Worm (Caenorhabditis elegans) whole organism, L1 larva: ENCODE data around the gene F37C12.10.

Experiments
- C16A3.4 ChIP-seq: fragments of 150-350 bp; optimal IDR thresholded peaks from 2 replicates; lab custom pipeline; 2014; ENCODE audit warnings: missing biosample characterization, missing genetic modification characterization
- F16B12.6 ChIP-seq: fragments of 150-350 bp; optimal IDR thresholded peaks from 2 replicates; lab custom pipeline; 2014; ENCODE audit warnings: missing biosample characterization, missing genetic modification characterization
- alr-1 ChIP-seq: fragments of 200-800 bp; sonication (Bioruptor generic); optimal IDR thresholded peaks from 2 replicates; lab custom pipeline; 2018; ENCODE audit warnings: borderline replicate concordance, mild to moderate bottlenecking, missing genetic modification characterization, missing compliant biosample characterization
- aly-2 ChIP-seq: fragments of 150-350 bp; optimal IDR thresholded peaks from 2 replicates; lab custom pipeline; 2014; ENCODE audit warnings: missing biosample characterization, missing genetic modification characterization
- blmp-1 ChIP-seq: fragments of 150-350 bp; optimal IDR thresholded peaks from 2 replicates; lab custom pipeline; 2014; ENCODE audit warnings: missing biosample characterization, missing genetic modification characterization
- ceh-63 ChIP-seq: fragments of 200-800 bp; sonication (Bioruptor generic); optimal IDR thresholded peaks from 2 replicates; lab custom pipeline; 2018; ENCODE audit warnings: mild to moderate bottlenecking, missing genetic modification characterization, missing compliant biosample characterization
- ceh-82 ChIP-seq, 3 experiments: fragments of 150-350 bp in 1 of 3; sonication (generic microtip) in 2 of 3; optimal IDR thresholded peaks; 2 replicates each; lab custom pipeline; 2014 to 2017; ENCODE audit warnings: missing biosample characterization in 3 of 3, missing genetic modification characterization in 3 of 3
- ceh-88 ChIP-seq: fragments of 200-800 bp; sonication (Bioruptor generic); IDR thresholded peaks from 2 replicates; pipeline ENCODE4 v1.3.6; 2022; ENCODE audit warnings: missing genetic modification characterization, missing compliant biosample characterization
- ceh-90 ChIP-seq: sonication (generic microtip); optimal IDR thresholded peaks from 2 replicates; lab custom pipeline; 2016; ENCODE audit warnings: missing genetic modification characterization, missing compliant biosample characterization
- dpl-1 ChIP-seq, 3 experiments: fragments of 150-350 bp in 2 of 3; sonication (generic microtip) in 1 of 3; optimal IDR thresholded peaks; 2 replicates each; lab custom pipeline; 2014 to 2017; ENCODE audit warnings: missing biosample characterization in 3 of 3, missing genetic modification characterization in 3 of 3, missing genetic modification reagents in 3 of 3
- efl-1 ChIP-seq, 4 experiments: fragments of 150-350 bp; optimal IDR thresholded peaks in 3 of 4; peaks in 1 of 4; 1 replicate in 1 of 4; 2 replicates in 3 of 4; lab custom pipeline; 2014; ENCODE audit warnings: missing biosample characterization in 2 of 4, missing genetic modification characterization in 2 of 4, missing genetic modification reagents in 2 of 4
- efl-3 ChIP-seq: fragments of 200-800 bp; sonication (Bioruptor generic); optimal IDR thresholded peaks from 2 replicates; lab custom pipeline; 2018; ENCODE audit warnings: mild to moderate bottlenecking, missing genetic modification characterization, missing compliant biosample characterization
- egl-27 ChIP-seq, 2 experiments: fragments of 150-350 bp in 1 of 2; sonication (generic microtip); optimal IDR thresholded peaks; 3 replicates each; lab custom pipeline; 2017 to 2018; ENCODE audit warnings: missing biosample characterization in 2 of 2, missing genetic modification characterization in 2 of 2, missing genetic modification reagents in 2 of 2
- elt-2 ChIP-seq: sonication (generic microtip); optimal IDR thresholded peaks from 2 replicates; lab custom pipeline; 2016; ENCODE audit warnings: missing genetic modification characterization, mild to moderate bottlenecking, inconsistent platforms, missing compliant biosample characterization, missing genetic modification reagents
- elt-3 ChIP-seq, 6 experiments: fragments of 150-350 bp in 1 of 6; sonication (generic microtip); optimal IDR thresholded peaks; 2 replicates each; lab custom pipeline; 2017 to 2018; ENCODE audit warnings: missing biosample characterization in 6 of 6, missing genetic modification characterization in 6 of 6, inconsistent platforms in 1 of 6
- ets-5 ChIP-seq: fragments of 200-800 bp; sonication (Bioruptor generic); IDR thresholded peaks from 2 replicates; pipeline ENCODE4 v1.3.6; 2022; ENCODE audit warnings: missing genetic modification characterization, missing compliant biosample characterization
- fkh-8 ChIP-seq: sonication (generic microtip); optimal IDR thresholded peaks from 2 replicates; lab custom pipeline; 2016; ENCODE audit warnings: mild to moderate bottlenecking, missing genetic modification characterization, missing compliant biosample characterization
- fos-1 ChIP-seq: fragments of 150-350 bp; optimal IDR thresholded peaks from 2 replicates; lab custom pipeline; 2014; ENCODE audit warnings: missing biosample characterization, missing genetic modification characterization
- hlh-4 ChIP-seq: sonication (generic microtip); optimal IDR thresholded peaks from 2 replicates; lab custom pipeline; 2016; ENCODE audit warnings: mild to moderate bottlenecking, missing genetic modification characterization, missing compliant biosample characterization
- hpl-2 ChIP-seq: fragments of 150-350 bp; optimal IDR thresholded peaks from 2 replicates; lab custom pipeline; 2014; ENCODE audit warnings: missing biosample characterization, missing genetic modification reagents, missing genetic modification characterization
- isw-1 ChIP-seq: fragments of 200-800 bp; sonication (Bioruptor generic); IDR thresholded peaks from 2 replicates; pipeline ENCODE4 v1.3.6; 2022; ENCODE audit warnings: missing genetic modification characterization, missing compliant biosample characterization
- lin-13 ChIP-seq: fragments of 150-350 bp; optimal IDR thresholded peaks from 2 replicates; lab custom pipeline; 2014; ENCODE audit warnings: missing biosample characterization, missing genetic modification reagents, missing genetic modification characterization
- lin-14 ChIP-seq: fragments of 200-800 bp; sonication (Bioruptor generic); optimal IDR thresholded peaks from 2 replicates; lab custom pipeline; 2018; ENCODE audit warnings: mild to moderate bottlenecking, missing genetic modification characterization, moderate library complexity, missing compliant biosample characterization
- lin-15B ChIP-seq: fragments of 150-350 bp; sonication (generic microtip); optimal IDR thresholded peaks from 3 replicates; lab custom pipeline; 2014; ENCODE audit warnings: missing biosample characterization, missing genetic modification characterization
- lin-39 ChIP-seq: fragments of 150-350 bp; optimal IDR thresholded peaks from 2 replicates; lab custom pipeline; 2014; ENCODE audit warnings: missing biosample characterization, missing genetic modification reagents, missing genetic modification characterization
- lir-3 ChIP-seq: sonication (generic microtip); optimal IDR thresholded peaks from 2 replicates; lab custom pipeline; 2016; ENCODE audit warnings: mild to moderate bottlenecking, missing genetic modification characterization, moderate library complexity, missing compliant biosample characterization; ENCODE audit not compliant: poor library complexity
- mab-9 ChIP-seq: fragments of 200-800 bp; sonication (Bioruptor generic); IDR thresholded peaks from 2 replicates; pipeline ENCODE4 v1.3.6; 2022; ENCODE audit warnings: missing genetic modification reagents, missing genetic modification characterization, missing compliant biosample characterization
- mef-2 ChIP-seq: fragments of 150-350 bp; optimal IDR thresholded peaks from 2 replicates; lab custom pipeline; 2014; ENCODE audit warnings: missing biosample characterization, missing genetic modification characterization
- nhr-11 ChIP-seq: fragments of 150-350 bp; optimal IDR thresholded peaks from 2 replicates; lab custom pipeline; 2014; ENCODE audit warnings: missing biosample characterization, missing genetic modification characterization
- nhr-19 ChIP-seq: fragments of 200-800 bp; sonication (Bioruptor generic); conservative IDR thresholded peaks from 2 replicates; pipeline ENCODE4 v1.3.6; 2022; ENCODE audit warnings: missing genetic modification characterization, missing compliant biosample characterization
- nhr-237 ChIP-seq: fragments of 150-350 bp; optimal IDR thresholded peaks from 2 replicates; lab custom pipeline; 2014; ENCODE audit warnings: missing biosample characterization, missing genetic modification characterization
- nhr-28 ChIP-seq: fragments of 150-350 bp; optimal IDR thresholded peaks from 2 replicates; lab custom pipeline; 2014; ENCODE audit warnings: missing biosample characterization, missing genetic modification characterization
- nhr-71 ChIP-seq: sonication (generic microtip); optimal IDR thresholded peaks from 2 replicates; lab custom pipeline; 2016; ENCODE audit warnings: mild to moderate bottlenecking, missing genetic modification characterization, moderate library complexity, missing compliant biosample characterization
- nhr-77 ChIP-seq: fragments of 150-350 bp; optimal IDR thresholded peaks from 2 replicates; lab custom pipeline; 2014; ENCODE audit warnings: missing biosample characterization, missing genetic modification characterization
- nhr-90 ChIP-seq: sonication (generic microtip); optimal IDR thresholded peaks from 2 replicates; lab custom pipeline; 2016; ENCODE audit warnings: mild to moderate bottlenecking, missing genetic modification characterization, missing compliant biosample characterization; ENCODE audit not compliant: poor library complexity
- pag-3 ChIP-seq: sonication (generic microtip); optimal IDR thresholded peaks from 2 replicates; lab custom pipeline; 2017; ENCODE audit warnings: missing genetic modification characterization, mild to moderate bottlenecking, missing compliant biosample characterization, antibody characterized with exemption, borderline replicate concordance; ENCODE audit not compliant: insufficient read depth
- pax-3 ChIP-seq: fragments of 200-800 bp; sonication (Bioruptor generic); optimal IDR thresholded peaks from 2 replicates; lab custom pipeline; 2018; ENCODE audit warnings: mild to moderate bottlenecking, missing genetic modification characterization, moderate library complexity, missing compliant biosample characterization
- pqm-1 ChIP-seq: sonication (generic microtip); optimal IDR thresholded peaks from 3 replicates; lab custom pipeline; 2017; ENCODE audit warnings: missing biosample characterization, missing genetic modification characterization
- rnt-1 ChIP-seq: sonication (generic microtip); optimal IDR thresholded peaks from 2 replicates; lab custom pipeline; 2016; ENCODE audit warnings: mild to moderate bottlenecking, missing genetic modification characterization, moderate library complexity, missing compliant biosample characterization
- skn-1 ChIP-seq: fragments of 150-350 bp; optimal IDR thresholded peaks from 2 replicates; lab custom pipeline; 2014; ENCODE audit warnings: missing biosample characterization, missing genetic modification characterization
- snpc-4 ChIP-seq: fragments of 150-350 bp; optimal IDR thresholded peaks from 2 replicates; lab custom pipeline; 2014; ENCODE audit warnings: missing biosample characterization, missing genetic modification characterization
- snu-23 ChIP-seq: sonication (generic microtip); optimal IDR thresholded peaks from 2 replicates; lab custom pipeline; 2016; ENCODE audit warnings: missing genetic modification characterization, missing compliant biosample characterization
- sox-4 ChIP-seq: sonication (generic microtip); optimal IDR thresholded peaks from 2 replicates; lab custom pipeline; 2016; ENCODE audit warnings: missing genetic modification characterization, missing compliant biosample characterization
- sptf-1 ChIP-seq: fragments of 150-350 bp; optimal IDR thresholded peaks from 2 replicates; lab custom pipeline; 2014; ENCODE audit warnings: missing biosample characterization, missing genetic modification characterization
- unc-98 ChIP-seq: fragments of 200-800 bp; sonication (Bioruptor generic); IDR thresholded peaks from 2 replicates; pipeline ENCODE4 v1.3.6; 2022; ENCODE audit warnings: missing genetic modification characterization, missing compliant biosample characterization
- xbp-1 ChIP-seq: sonication (generic microtip); optimal IDR thresholded peaks from 2 replicates; lab custom pipeline; 2016; ENCODE audit warnings: missing genetic modification characterization, missing compliant biosample characterization
- zag-1 ChIP-seq: fragments of 150-350 bp; optimal IDR thresholded peaks from 2 replicates; lab custom pipeline; 2014; ENCODE audit warnings: missing biosample characterization, missing genetic modification characterization

The F37C12.10 gene

ce11 chrIII:7155631-7156030 lies 32.6 kb downstream of the F37C12.10 start (continued):
- peak; percentile 80 for TF ChIP-seq elt-2
- peak; percentile 79 for TF ChIP-seq zag-1 (tag; lab: Kevin White, UChicago)
- TF ChIP-seq aly-2 (tag; lab: Kevin White, UChicago), result peak; percentile 69
- TF ChIP-seq isw-1, result peak; percentile 93
- TF ChIP-seq efl-3 (GFP tag; lab: Kevin White, UChicago), result no peak
- peak; percentile 89 for TF ChIP-seq lin-13 (GFP tag; lab: Kevin White, UChicago)
- TF ChIP-seq egl-27 (tag; optimal IDR thresholded peaks at IDR 0.05; lab: Kevin White, UChicago), result peak; percentile 100
- peak; percentile 91 for TF ChIP-seq fos-1 (tag; lab: Kevin White, UChicago)
- peak; percentile 79 to 92 (median 89) for TF ChIP-seq ceh-82 (tag; optimal IDR thresholded peaks at IDR 0.05; lab: Kevin White, UChicago)
- TF ChIP-seq hpl-2 (GFP tag; lab: Kevin White, UChicago), result peak; percentile 75
- peak; percentile 52 for TF ChIP-seq nhr-237 (tag; lab: Kevin White, UChicago)
- no peak for TF ChIP-seq sptf-1
- peak; percentile 68 for TF ChIP-seq ceh-88 (GFP tag; lab: Robert Waterston, UW)
- TF ChIP-seq snpc-4, result peak; percentile 68
- TF ChIP-seq skn-1, result peak; percentile 70
- TF ChIP-seq efl-1 (optimal IDR thresholded peaks at IDR 0.05; lab: Kevin White, UChicago), result peak; percentile 87 to 92
- TF ChIP-seq efl-1 (GFP tag; optimal IDR thresholded peaks at IDR 0.05 in 1 of 2; lab: Kevin White, UChicago), result peak; percentile 61 to 97
- peak; percentile 70 for TF ChIP-seq blmp-1 (tag; lab: Kevin White, UChicago)
- no peak for TF ChIP-seq alr-1 (tag; lab: Kevin White, UChicago)
- peak; percentile 87 for TF ChIP-seq C16A3.4 (tag; lab: Kevin White, UChicago)
- TF ChIP-seq ceh-90 (tag; lab: Kevin White, UChicago), result no peak
- peak; percentile 66 for TF ChIP-seq lin-15B (tag; lab: Kevin White, UChicago)
- TF ChIP-seq rnt-1 (tag; lab: Kevin White, UChicago), result peak; percentile 90
- TF ChIP-seq nhr-28 (tag; lab: Kevin White, UChicago), result no peak
- peak; percentile 93 for TF ChIP-seq nhr-19 (GFP tag; lab: Robert Waterston, UW)
- peak; percentile 71 for TF ChIP-seq unc-98
- TF ChIP-seq mab-9 (GFP tag; lab: Robert Waterston, UW), result peak; percentile 82
- peak; percentile 82 for TF ChIP-seq pax-3 (tag; lab: Kevin White, UChicago)
- TF ChIP-seq nhr-11 (tag; lab: Kevin White, UChicago), result peak; percentile 92
- no peak for TF ChIP-seq hlh-4 (tag; lab: Kevin White, UChicago)
- TF ChIP-seq nhr-90, result peak; percentile 86
- TF ChIP-seq F16B12.6 (tag; lab: Kevin White, UChicago), result no peak

ce11 chrIII:7154526-7154925 lies 33.7 kb downstream of the F37C12.10 start:
- TF ChIP-seq sox-4 (no peak), nhr-71 (tag; lab: Kevin White, UChicago) (peak; percentile 31), nhr-237 (tag; lab: Kevin White, UChicago) (no peak), lin-14 (peak; percentile 49), snu-23 (GFP tag; lab: Kevin White, UChicago) (peak; percentile 35), dpl-1 (GFP tag; optimal IDR thresholded peaks at IDR 0.05; lab: Kevin White, UChicago) (peak in 1 of 3 experiments; percentile 8), blmp-1 (tag; lab: Kevin White, UChicago) (peak; percentile 3), mef-2 (tag; lab: Kevin White, UChicago) (no peak), ets-5 (GFP tag; lab: Robert Waterston, UW) (no peak)

ce11 chrIII:7153747-7154238 lies 34.4 kb downstream of the F37C12.10 start, which contains the start of gene ogt-1:
Gene ogt-1 (minus strand): TSS chrIII:7153797.
- TF ChIP-seq nhr-77 (tag; lab: Kevin White, UChicago) (peak; percentile 71), lir-3 (tag; lab: Kevin White, UChicago) (peak; percentile 72), ceh-88 (GFP tag; lab: Robert Waterston, UW) (no peak), ceh-63 (GFP tag; lab: Kevin White, UChicago) (no peak), efl-1 (optimal IDR thresholded peaks at IDR 0.05; lab: Kevin White, UChicago) (peak; percentile 83 to 91), efl-1 (GFP tag; optimal IDR thresholded peaks at IDR 0.05 in 1 of 2; lab: Kevin White, UChicago) (peak; percentile 61 to 94), lin-14 (peak; percentile 97), dpl-1 (GFP tag; optimal IDR thresholded peaks at IDR 0.05; lab: Kevin White, UChicago) (peak; percentile 64 to 70 (median 66)), pag-3 (tag; lab: Kevin White, UChicago) (peak; percentile 16), hpl-2 (GFP tag; lab: Kevin White, UChicago) (peak; percentile 36), nhr-11 (tag; lab: Kevin White, UChicago) (peak; percentile 74), pqm-1 (tag; lab: Kevin White, UChicago) (no peak), pax-3 (tag; lab: Kevin White, UChicago) (no peak), mab-9 (GFP tag; lab: Robert Waterston, UW) (no peak), unc-98 (no peak), fkh-8 (tag; lab: Kevin White, UChicago) (peak; percentile 46), xbp-1 (tag; lab: Kevin White, UChicago) (peak; percentile 80), elt-3 (tag; optimal IDR thresholded peaks at IDR 0.05; lab: Kevin White, UChicago) (peak in 3 of 6 experiments; percentile 18 to 83 (median 78)), C16A3.4 (tag; lab: Kevin White, UChicago) (peak; percentile 69), lin-39 (tag; lab: Kevin White, UChicago) (no peak)
